Fruit fly (Drosophila melanogaster) whole organism, embryonic: Measurements from ENCODE around the gene Mer.

ENCODE experiments used
- Abd-B ChIP-seq: fragments of 200-800 bp; sonication (Bioruptor generic); optimal IDR thresholded peaks from 2 replicates; lab custom pipeline; 2018; ENCODE audit warnings: missing biosample characterization, mild to moderate bottlenecking, missing genetic modification characterization, moderate library complexity
- Ada2b ChIP-seq: fragments of 200-800 bp; sonication (Bioruptor generic); IDR thresholded peaks from 2 replicates; pipeline ENCODE4 v1.3.6; 2022; ENCODE audit warnings: missing biosample characterization, missing genetic modification characterization
- B-H1 ChIP-seq: fragments of 200-800 bp; sonication (Bioruptor generic); IDR thresholded peaks from 3 replicates; pipeline ENCODE4 v1.3.6; 2022; ENCODE audit warnings: missing biosample characterization, missing genetic modification characterization
- CG10654 ChIP-seq: fragments of 200-800 bp; sonication (Bioruptor generic); optimal IDR thresholded peaks from 2 replicates; lab custom pipeline; 2016; ENCODE audit warnings: missing biosample characterization, missing genetic modification characterization
- CG11695 ChIP-seq: fragments of 200-800 bp; sonication (Bioruptor generic); IDR thresholded peaks from 3 replicates; pipeline ENCODE4 v1.3.6; 2022; ENCODE audit warnings: missing biosample characterization, missing genetic modification characterization
- CG12155 ChIP-seq: fragments of 200-800 bp; sonication (Bioruptor generic); optimal IDR thresholded peaks from 3 replicates; lab custom pipeline; 2016; ENCODE audit warnings: missing biosample characterization, missing genetic modification characterization
- CG12219 ChIP-seq: fragments of 200-800 bp; sonication (Bioruptor generic); optimal IDR thresholded peaks from 3 replicates; lab custom pipeline; 2018; ENCODE audit warnings: missing biosample characterization, mild to moderate bottlenecking, missing genetic modification characterization
- CG14014 ChIP-seq: fragments of 200-800 bp; sonication (Bioruptor generic); IDR thresholded peaks from 2 replicates; pipeline ENCODE4 v1.3.6; 2022; ENCODE audit warnings: missing biosample characterization, missing genetic modification characterization
- CG14667 ChIP-seq: fragments of 200-800 bp; sonication (Bioruptor generic); IDR thresholded peaks from 2 replicates; pipeline ENCODE4 v1.3.6; 2022; ENCODE audit warnings: missing biosample characterization, missing genetic modification characterization
- CG15269 ChIP-seq: fragments of 200-800 bp; sonication (Bioruptor generic); optimal IDR thresholded peaks from 2 replicates; lab custom pipeline; 2018; ENCODE audit warnings: missing biosample characterization, mild to moderate bottlenecking, missing genetic modification characterization, moderate library complexity
- CG1647 ChIP-seq: fragments of 200-800 bp; sonication (Bioruptor generic); optimal IDR thresholded peaks from 3 replicates; lab custom pipeline; 2016; ENCODE audit warnings: missing biosample characterization, missing genetic modification characterization
- CG16863 ChIP-seq: fragments of 200-800 bp; sonication (Bioruptor generic); optimal IDR thresholded peaks from 3 replicates; lab custom pipeline; 2016; ENCODE audit warnings: missing biosample characterization, missing genetic modification characterization
- CG18476 ChIP-seq: fragments of 200-800 bp; sonication (Bioruptor generic); optimal IDR thresholded peaks from 2 replicates; lab custom pipeline; 2016; ENCODE audit warnings: missing biosample characterization, mild to moderate bottlenecking, missing genetic modification characterization
- CG18599 ChIP-seq: fragments of 200-800 bp; sonication (Bioruptor generic); optimal IDR thresholded peaks from 3 replicates; lab custom pipeline; 2017; ENCODE audit warnings: missing biosample characterization, missing genetic modification characterization, mild to moderate bottlenecking, moderate library complexity, missing genetic modification reagents
- CG18619 ChIP-seq: fragments of 200-800 bp; sonication (Bioruptor generic); optimal IDR thresholded peaks from 3 replicates; lab custom pipeline; 2017; ENCODE audit warnings: missing biosample characterization, mild to moderate bottlenecking, missing genetic modification characterization
- CG2120 ChIP-seq: fragments of 200-800 bp; sonication (Bioruptor generic); optimal IDR thresholded peaks from 3 replicates; lab custom pipeline; 2016; ENCODE audit warnings: missing biosample characterization, missing genetic modification characterization
- CG2712 ChIP-seq: fragments of 200-800 bp; optimal IDR thresholded peaks from 3 replicates; lab custom pipeline; 2019; ENCODE audit warnings: missing biosample characterization, mild to moderate bottlenecking, missing genetic modification characterization, moderate library complexity
- CG30403 ChIP-seq: fragments of 200-800 bp; sonication (Bioruptor generic); optimal IDR thresholded peaks from 3 replicates; lab custom pipeline; 2016; ENCODE audit warnings: missing biosample characterization, missing genetic modification characterization
- CG3163 ChIP-seq: fragments of 200-800 bp; sonication (Bioruptor generic); optimal IDR thresholded peaks from 3 replicates; lab custom pipeline; 2016; ENCODE audit warnings: missing biosample characterization, missing genetic modification characterization
- CG32532 ChIP-seq: fragments of 200-800 bp; sonication (Bioruptor generic); IDR thresholded peaks from 2 replicates; pipeline ENCODE4 v1.3.6; 2022; ENCODE audit warnings: missing biosample characterization, missing genetic modification characterization
- CG3995 ChIP-seq: fragments of 200-800 bp; sonication (Bioruptor generic); optimal IDR thresholded peaks from 3 replicates; lab custom pipeline; 2016; ENCODE audit warnings: missing biosample characterization, missing genetic modification characterization
- CG9876 ChIP-seq: fragments of 200-800 bp; sonication (Bioruptor generic); optimal IDR thresholded peaks from 2 replicates; lab custom pipeline; 2016; ENCODE audit warnings: missing biosample characterization, missing genetic modification characterization
- H15 ChIP-seq: fragments of 200-800 bp; sonication (Bioruptor generic); IDR thresholded peaks from 3 replicates; pipeline ENCODE4 v1.3.6; 2022; ENCODE audit warnings: missing biosample characterization, missing genetic modification characterization
- HmgZ ChIP-seq: fragments of 200-800 bp; sonication (Bioruptor generic); optimal IDR thresholded peaks from 2 replicates; lab custom pipeline; 2018; ENCODE audit warnings: missing biosample characterization, mild to moderate bottlenecking, missing genetic modification characterization
- Hr3 ChIP-seq: fragments of 200-800 bp; sonication (Bioruptor generic); optimal IDR thresholded peaks from 3 replicates; lab custom pipeline; 2016; ENCODE audit warnings: missing biosample characterization, missing genetic modification characterization
- Hr39 ChIP-seq: fragments of >200 bp; optimal IDR thresholded peaks from 2 replicates; lab custom pipeline; 2017
- Lhr ChIP-seq: fragments of 200-800 bp; sonication (Bioruptor generic); optimal IDR thresholded peaks from 3 replicates; lab custom pipeline; 2017; ENCODE audit warnings: mild to moderate bottlenecking, missing biosample characterization, missing genetic modification reagents, missing genetic modification characterization
- NK7.1 ChIP-seq: fragments of 200-800 bp; sonication (Bioruptor generic); optimal IDR thresholded peaks from 3 replicates; lab custom pipeline; 2016; ENCODE audit warnings: missing biosample characterization, missing genetic modification characterization
- Oaz ChIP-seq: fragments of 200-800 bp; sonication (Bioruptor generic); IDR thresholded peaks from 2 replicates; pipeline ENCODE4 v1.3.6; 2022; ENCODE audit warnings: missing biosample characterization, missing genetic modification characterization
- Rx ChIP-seq: fragments of 200-800 bp; sonication (Bioruptor generic); IDR thresholded peaks from 2 replicates; pipeline ENCODE4 v1.3.6; 2022; ENCODE audit warnings: missing biosample characterization, missing genetic modification characterization
- Side ChIP-seq: fragments of 200-800 bp; sonication (Bioruptor generic); optimal IDR thresholded peaks from 2 replicates; lab custom pipeline; 2016; ENCODE audit warnings: missing biosample characterization, missing genetic modification characterization
- Xbp1 ChIP-seq: fragments of 200-800 bp; sonication (Bioruptor generic); optimal IDR thresholded peaks from 3 replicates; lab custom pipeline; 2016; ENCODE audit warnings: missing biosample characterization, mild to moderate bottlenecking, missing genetic modification characterization
- abd-A ChIP-seq: fragments of 200-800 bp; sonication (Bioruptor generic); optimal IDR thresholded peaks from 3 replicates; lab custom pipeline; 2019; ENCODE audit warnings: missing biosample characterization, mild to moderate bottlenecking, missing genetic modification characterization, moderate library complexity
- bab2 ChIP-seq: fragments of 200-800 bp; sonication (Bioruptor generic); optimal IDR thresholded peaks from 2 replicates; lab custom pipeline; 2016; ENCODE audit warnings: missing biosample characterization, missing genetic modification characterization
- cad ChIP-seq: fragments of >200 bp; optimal IDR thresholded peaks from 2 replicates; lab custom pipeline; 2017; ENCODE audit warnings: missing biosample characterization, missing genetic modification characterization
- chif ChIP-seq, 2 experiments: fragments of 200-800 bp; sonication (Bioruptor generic); optimal IDR thresholded peaks; 3 replicates each; lab custom pipeline; 2016; ENCODE audit warnings: missing biosample characterization in 2 of 2, missing genetic modification characterization in 2 of 2
- chn ChIP-seq: fragments of 200-800 bp; sonication (Bioruptor generic); optimal IDR thresholded peaks from 2 replicates; lab custom pipeline; 2016; ENCODE audit warnings: missing biosample characterization, missing genetic modification characterization
- crol ChIP-seq: fragments of 200-800 bp; sonication (Bioruptor generic); IDR thresholded peaks from 2 replicates; pipeline ENCODE4 v1.3.6; 2022; ENCODE audit warnings: missing biosample characterization, missing genetic modification characterization
- crp ChIP-seq, 2 experiments: fragments of 200-800 bp; sonication (Bioruptor generic); optimal IDR thresholded peaks; 2 replicates in 1 of 2; 3 replicates in 1 of 2; lab custom pipeline; 2017; ENCODE audit warnings: missing biosample characterization in 2 of 2, missing genetic modification characterization in 2 of 2, mild to moderate bottlenecking in 1 of 2, moderate library complexity in 1 of 2
- dpn ChIP-seq, 2 experiments: fragments of 200-800 bp; sonication (Bioruptor generic); optimal IDR thresholded peaks; 3 replicates each; lab custom pipeline; 2016; ENCODE audit warnings: missing biosample characterization in 2 of 2, missing genetic modification characterization in 2 of 2
- fd96Cb ChIP-seq: fragments of 200-800 bp; sonication (Bioruptor generic); optimal IDR thresholded peaks from 2 replicates; lab custom pipeline; 2018; ENCODE audit warnings: missing biosample characterization, mild to moderate bottlenecking, missing genetic modification characterization, moderate library complexity
- hth ChIP-seq: fragments of >200 bp; optimal IDR thresholded peaks from 2 replicates; lab custom pipeline; 2017; ENCODE audit warnings: inconsistent platforms
- kay ChIP-seq: fragments of 200-800 bp; sonication (Bioruptor generic); optimal IDR thresholded peaks from 2 replicates; lab custom pipeline; 2016; ENCODE audit warnings: missing biosample characterization, missing genetic modification characterization
- nerfin-1 ChIP-seq: fragments of 200-800 bp; sonication (Bioruptor generic); optimal IDR thresholded peaks from 3 replicates; lab custom pipeline; 2019; ENCODE audit warnings: missing biosample characterization, mild to moderate bottlenecking, missing genetic modification characterization, moderate library complexity
- prd ChIP-seq, 3 experiments: fragments of >200 bp in 2 of 3; fragments of 200-800 bp in 1 of 3; sonication (Bioruptor generic) in 1 of 3; optimal IDR thresholded peaks in 2 of 3; IDR thresholded peaks in 1 of 3; 2 replicates in 2 of 3; 3 replicates in 1 of 3; pipeline versions ENCODE4 v1.3.6 to Lab custom; 2017 to 2022; ENCODE audit warnings: missing biosample characterization in 1 of 3, missing genetic modification characterization in 1 of 3
- scrt ChIP-seq: fragments of 200-800 bp; sonication (Bioruptor generic); optimal IDR thresholded peaks from 2 replicates; lab custom pipeline; 2018; ENCODE audit warnings: missing biosample characterization, mild to moderate bottlenecking, missing genetic modification characterization, moderate library complexity
- stc ChIP-seq: fragments of 200-800 bp; sonication (Bioruptor generic); IDR thresholded peaks from 2 replicates; pipeline ENCODE4 v1.3.6; 2022; ENCODE audit warnings: missing biosample characterization, missing genetic modification characterization
- tgo ChIP-seq: fragments of 200-800 bp; sonication (Bioruptor generic); IDR thresholded peaks from 3 replicates; pipeline ENCODE4 v1.3.6; 2022; ENCODE audit warnings: missing biosample characterization, missing genetic modification characterization
- tll ChIP-seq, 2 experiments: fragments of 200-800 bp in 1 of 2; fragments of >200 bp in 1 of 2; sonication (Bioruptor generic) in 1 of 2; optimal IDR thresholded peaks; 2 replicates each; lab custom pipeline; 2017 to 2019; ENCODE audit warnings: missing biosample characterization in 2 of 2, missing genetic modification characterization in 2 of 2, mild to moderate bottlenecking in 1 of 2, moderate library complexity in 1 of 2
- yki ChIP-seq: fragments of >200 bp; optimal IDR thresholded peaks from 3 replicates; lab custom pipeline; 2018

The Mer gene

dm6 chrX:19651757-19652419 is 41.4 kb downstream of the Mer start, which contains the start of the genes Ranbp21 and Elys (continued):
- TF ChIP-seq Lhr (peak; percentile 66), CG16863 (GFP tag; lab: Kevin White, UChicago) (peak; percentile 56), cad (GFP tag; lab: Kevin White, UChicago) (no peak), bab2 (GFP tag; lab: Kevin White, UChicago) (peak; percentile 68), CG3163 (GFP tag; lab: Kevin White, UChicago) (peak; percentile 21), CG15269 (no peak), Rx (peak; percentile 57), stc (peak; percentile 47; the same call in 1 of the 2 replicates), B-H1 (GFP tag; lab: Robert Waterston, UW) (no peak), CG18619 (GFP tag; lab: Kevin White, UChicago) (peak; percentile 26), CG2120 (GFP tag; lab: Kevin White, UChicago) (peak; percentile 73), scrt (GFP tag; lab: Kevin White, UChicago) (no peak), CG3995 (no peak), Ada2b (no peak), CG11695 (GFP tag; lab: Robert Waterston, UW) (peak; percentile 46; the same call in 1 of the 3 replicates), tll (GFP tag; optimal IDR thresholded peaks at IDR 0.05; lab: Kevin White, UChicago) (no peak), NK7.1 (GFP tag; lab: Kevin White, UChicago) (peak; percentile 36), CG18476 (GFP tag; lab: Kevin White, UChicago) (peak; percentile 22), CG14014 (0 out of 2 replicates have a peak, but pooled peaks have one; percentile 29), Oaz (GFP tag; lab: Robert Waterston, UW) (no peak), Hr39 (no peak), yki (lab: Kevin White, UChicago) (no peak), crp (GFP tag; optimal IDR thresholded peaks at IDR 0.05; lab: Kevin White, UChicago) (peak in 1 of 2 experiments; percentile 38), dpn (GFP tag; optimal IDR thresholded peaks at IDR 0.05; lab: Kevin White, UChicago) (peak; percentile 69 to 70), HmgZ (tag; lab: Kevin White, UChicago) (peak; percentile 28), prd (optimal IDR thresholded peaks at IDR 0.05; lab: Kevin White, UChicago) (no peak), prd (GFP tag; IDR thresholded peaks at IDR 0.05; lab: Robert Waterston, UW) (peak; percentile 75), CG12219 (no peak), fd96Cb (tag; lab: Kevin White, UChicago) (peak; percentile 14), crol (no peak), hth (lab: Kevin White, UChicago) (no peak), chn (peak; percentile 59), CG9876 (GFP tag; lab: Kevin White, UChicago) (peak; percentile 19), Abd-B (GFP tag; lab: Kevin White, UChicago) (peak; percentile 37), CG30403 (GFP tag; lab: Kevin White, UChicago) (peak; percentile 71), CG14667 (peak; percentile 37; the same call in 1 of the 2 replicates), Xbp1 (GFP tag; lab: Kevin White, UChicago) (peak; percentile 67), tgo (GFP tag; lab: Robert Waterston, UW) (peak; percentile 44; the same call in 1 of the 3 replicates), CG18599 (GFP tag; lab: Kevin White, UChicago) (no peak), kay (GFP tag; lab: Kevin White, UChicago) (no peak), CG32532 (GFP tag; lab: Robert Waterston, UW) (peak; percentile 40; the same call in 1 of the 2 replicates), chif (GFP tag; optimal IDR thresholded peaks at IDR 0.05; lab: Kevin White, UChicago) (peak; percentile 52), H15 (GFP tag; lab: Robert Waterston, UW) (peak; percentile 46; the same call in 1 of the 3 replicates), Side (GFP tag; lab: Kevin White, UChicago) (peak; percentile 43), CG12155 (GFP tag; lab: Kevin White, UChicago) (peak; percentile 50), abd-A (tag; lab: Kevin White, UChicago) (no peak), CG2712 (tag; lab: Kevin White, UChicago) (no peak), CG10654 (no peak), Hr3 (GFP tag; lab: Kevin White, UChicago) (peak; percentile 46), CG1647 (GFP tag; lab: Kevin White, UChicago) (peak; percentile 42), nerfin-1 (tag; lab: Kevin White, UChicago) (no peak)
